Fruit fly (Drosophila melanogaster): ENCODE measurements around the gene pb.

pb gene

dm6 chr3R:6665117-6665654 is 76.7 kb downstream of the pb start (continued):
- TF ChIP-seq CG8281 (tag; optimal IDR thresholded peaks at IDR 0.05): no peak
- no peak for TF ChIP-seq Sin3A (optimal IDR thresholded peaks at IDR 0.05)
- no peak for TF ChIP-seq hkb (optimal IDR thresholded peaks at IDR 0.05)
- TF ChIP-seq hkb (GFP tag; IDR thresholded peaks at IDR 0.05): 0 out of 2 replicates have a peak, but pooled peaks have one; percentile 41
- TF ChIP-seq ci (GFP tag; IDR thresholded peaks at IDR 0.05): peak; percentile 81
- no peak for TF ChIP-seq Hr39 (optimal IDR thresholded peaks at IDR 0.05)
- TF ChIP-seq sd (tag; optimal IDR thresholded peaks at IDR 0.05): no peak
- no peak for TF ChIP-seq mirr (GFP tag; optimal IDR thresholded peaks at IDR 0.05)
- TF ChIP-seq caup (GFP tag; optimal IDR thresholded peaks at IDR 0.05; ENCODE audit: severe bottlenecking): no peak
- TF ChIP-seq CG1792 (GFP tag; optimal IDR thresholded peaks at IDR 0.05): no peak
- no peak for TF ChIP-seq CG9797 (GFP tag; optimal IDR thresholded peaks at IDR 0.05)
- no peak for TF ChIP-seq pan (optimal IDR thresholded peaks at IDR 0.05)
- TF ChIP-seq pan (GFP tag; optimal IDR thresholded peaks at IDR 0.05 in 1 of 2, IDR thresholded peaks at IDR 0.05 in 1 of 2): no peak
- TF ChIP-seq Aef1 (GFP tag; IDR thresholded peaks at IDR 0.05): no peak
- no peak for TF ChIP-seq CG7357 (GFP tag; IDR thresholded peaks at IDR 0.05)
- peak; percentile 44 for TF ChIP-seq CG6813 (GFP tag; optimal IDR thresholded peaks at IDR 0.05)
- TF ChIP-seq CG12219 (GFP tag; optimal IDR thresholded peaks at IDR 0.05): no peak
- TF ChIP-seq pnt (GFP tag; optimal IDR thresholded peaks at IDR 0.05): no peak
- no peak for TF ChIP-seq Sry-δ (GFP tag; optimal IDR thresholded peaks at IDR 0.05)
- TF ChIP-seq hb (GFP tag; IDR thresholded peaks at IDR 0.05; ENCODE audit: partially characterized antibody): no peak
- TF ChIP-seq mld (GFP tag; IDR thresholded peaks at IDR 0.05; ENCODE audit: partially characterized antibody): no peak
- TF ChIP-seq CG8765 (GFP tag; IDR thresholded peaks at IDR 0.05): no peak
- peak; percentile 39 for TF ChIP-seq CG1529 (GFP tag; optimal IDR thresholded peaks at IDR 0.05)
- no peak for TF ChIP-seq aop (GFP tag; IDR thresholded peaks at IDR 0.05)
- no peak for TF ChIP-seq Mad (GFP tag; optimal IDR thresholded peaks at IDR 0.05)
- no peak for TF ChIP-seq Elba2 (GFP tag; optimal IDR thresholded peaks at IDR 0.05)
- TF ChIP-seq CG9727 (GFP tag; optimal IDR thresholded peaks at IDR 0.05): peak; percentile 62
- TF ChIP-seq bcd (GFP tag; optimal IDR thresholded peaks at IDR 0.05): peak; percentile 42
- peak; percentile 11 for TF ChIP-seq CTCF (GFP tag; optimal IDR thresholded peaks at IDR 0.05)
- no peak for TF ChIP-seq CG12744 (GFP tag; optimal IDR thresholded peaks at IDR 0.05)
- peak; percentile 27 for TF ChIP-seq CG18619 (GFP tag; optimal IDR thresholded peaks at IDR 0.05)
- no peak for TF ChIP-seq CG17612 (GFP tag; IDR thresholded peaks at IDR 0.05)
- TF ChIP-seq CG4424 (GFP tag; optimal IDR thresholded peaks at IDR 0.05): no peak
- no peak for TF ChIP-seq E2f1 (GFP tag; IDR thresholded peaks at IDR 0.05)
- no peak for TF ChIP-seq slou (GFP tag; optimal IDR thresholded peaks at IDR 0.05)
- peak; percentile 32 for TF ChIP-seq ewg (GFP tag; optimal IDR thresholded peaks at IDR 0.05)
- TF ChIP-seq Bteb2 (GFP tag; optimal IDR thresholded peaks at IDR 0.05): no peak
- TF ChIP-seq sob (GFP tag; IDR thresholded peaks at IDR 0.05): no peak
- no peak for TF ChIP-seq CG13424 (tag; optimal IDR thresholded peaks at IDR 0.05)
- TF ChIP-seq CG16863 (GFP tag; optimal IDR thresholded peaks at IDR 0.05): no peak
- TF ChIP-seq CG7963 (GFP tag; IDR thresholded peaks at IDR 0.05; ENCODE audit: partially characterized antibody): no peak
- no peak for TF ChIP-seq Oli (tag; optimal IDR thresholded peaks at IDR 0.05)
- TF ChIP-seq Dad (GFP tag; optimal IDR thresholded peaks at IDR 0.05): no peak
- no peak for TF ChIP-seq CG11456 (GFP tag; IDR thresholded peaks at IDR 0.05)
- TF ChIP-seq esg (GFP tag; conservative IDR thresholded peaks at IDR 0.05): no peak
- TF ChIP-seq nom (GFP tag; optimal IDR thresholded peaks at IDR 0.05): no peak
- TF ChIP-seq bab2 (GFP tag; optimal IDR thresholded peaks at IDR 0.05): no peak
- peak; percentile 9 for TF ChIP-seq Hey (tag; optimal IDR thresholded peaks at IDR 0.05)
- TF ChIP-seq pfk (GFP tag; optimal IDR thresholded peaks at IDR 0.05): no peak
- TF ChIP-seq Hand (GFP tag; optimal IDR thresholded peaks at IDR 0.05): no peak
- no peak for TF ChIP-seq Bdp1 (GFP tag; optimal IDR thresholded peaks at IDR 0.05)
- peak; percentile 90 for TF ChIP-seq CG5180 (GFP tag; optimal IDR thresholded peaks at IDR 0.05)
- TF ChIP-seq exex (tag; optimal IDR thresholded peaks at IDR 0.05): no peak

Data from whole organism, embryonic.